Fruit fly (Drosophila melanogaster): ENCODE measurements around the gene CG46397.

DNA sequence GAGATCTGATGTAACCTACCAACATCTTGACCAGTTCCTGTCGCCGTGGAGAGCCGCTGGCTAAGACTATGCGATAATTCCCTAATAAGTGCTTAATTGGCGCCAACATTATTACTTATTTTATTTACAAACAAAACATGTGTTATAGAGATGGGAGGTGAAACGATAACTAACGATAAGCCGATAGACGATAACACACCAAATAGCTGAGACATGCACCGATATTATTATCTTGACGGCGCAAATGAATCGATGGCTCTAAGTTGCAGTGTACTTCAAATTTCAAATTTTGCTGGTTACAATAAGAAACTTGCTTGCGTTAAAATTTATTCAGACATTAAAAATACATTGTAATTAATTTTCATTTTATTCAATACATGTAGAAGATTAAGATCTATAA is 4.0 kb upstream of the CG46397 start, which contains the start of gene CG9515:
- TF ChIP-seq Ets98B (GFP tag; IDR thresholded peaks at IDR 0.05) (no peak), D1 (tag; optimal IDR thresholded peaks at IDR 0.05) (no peak), CG4496 (GFP tag; IDR thresholded peaks at IDR 0.05) (no peak)

Data from whole organism, pupa.